Fruit fly (Drosophila melanogaster) whole organism, adult: Measurements from ENCODE around the gene Fum1.

Source experiments
- CG11617 ChIP-seq: fragments of 200-800 bp; sonication (Bioruptor generic); optimal IDR thresholded peaks from 2 replicates; lab custom pipeline; 2017; ENCODE audit warnings: mild to moderate bottlenecking, missing biosample characterization, missing genetic modification reagents, missing genetic modification characterization
- CG12768 ChIP-seq: fragments of 200-800 bp; sonication (Bioruptor generic); optimal IDR thresholded peaks from 2 replicates; lab custom pipeline; 2017; ENCODE audit warnings: missing biosample characterization, missing genetic modification characterization, mild to moderate bottlenecking, moderate library complexity, missing genetic modification reagents
- CG14711 ChIP-seq: fragments of 200-800 bp; sonication (Bioruptor generic); optimal IDR thresholded peaks from 2 replicates; lab custom pipeline; 2018; ENCODE audit warnings: missing biosample characterization, mild to moderate bottlenecking, missing genetic modification characterization, moderate library complexity
- CG1620 ChIP-seq: fragments of 200-800 bp; sonication (Bioruptor generic); optimal IDR thresholded peaks from 2 replicates; lab custom pipeline; 2016; ENCODE audit warnings: missing biosample characterization, missing genetic modification characterization
- CG5204 ChIP-seq: fragments of 200-800 bp; sonication (Bioruptor generic); optimal IDR thresholded peaks from 2 replicates; lab custom pipeline; 2016; ENCODE audit warnings: missing biosample characterization, missing genetic modification characterization
- CG7045 ChIP-seq: fragments of 200-800 bp; sonication (Bioruptor generic); optimal IDR thresholded peaks from 2 replicates; lab custom pipeline; 2017; ENCODE audit warnings: missing biosample characterization, mild to moderate bottlenecking, missing genetic modification characterization
- Crg-1 ChIP-seq: fragments of 200-800 bp; sonication (Bioruptor generic); optimal IDR thresholded peaks from 2 replicates; lab custom pipeline; 2016; ENCODE audit warnings: missing biosample characterization, missing genetic modification characterization
- Hr96 ChIP-seq: fragments of 200-800 bp; sonication (Bioruptor generic); optimal IDR thresholded peaks from 2 replicates; lab custom pipeline; 2016; ENCODE audit warnings: missing biosample characterization, missing genetic modification characterization
- Mnt ChIP-seq: fragments of 200-800 bp; sonication (Bioruptor generic); optimal IDR thresholded peaks from 2 replicates; lab custom pipeline; 2016; ENCODE audit warnings: missing biosample characterization, mild to moderate bottlenecking, missing genetic modification characterization
- bab1 ChIP-seq: fragments of 200-800 bp; sonication (Bioruptor generic); optimal IDR thresholded peaks from 3 replicates; lab custom pipeline; 2019; ENCODE audit warnings: missing biosample characterization, mild to moderate bottlenecking, missing genetic modification characterization, moderate library complexity
- cic ChIP-seq: fragments of 200-800 bp; sonication (Bioruptor generic); optimal IDR thresholded peaks from 2 replicates; lab custom pipeline; 2017; ENCODE audit warnings: missing biosample characterization, mild to moderate bottlenecking, missing genetic modification characterization, moderate library complexity
- kay ChIP-seq: fragments of 200-800 bp; sonication (Bioruptor generic); peaks from one replicate; lab custom pipeline; 2016; ENCODE audit warnings: missing biosample characterization, missing genetic modification characterization, borderline replicate concordance
- ovo ChIP-seq: fragments of 200-800 bp; sonication (Bioruptor generic); optimal IDR thresholded peaks from 2 replicates; lab custom pipeline; 2016; ENCODE audit warnings: missing biosample characterization, missing genetic modification characterization

DNA sequence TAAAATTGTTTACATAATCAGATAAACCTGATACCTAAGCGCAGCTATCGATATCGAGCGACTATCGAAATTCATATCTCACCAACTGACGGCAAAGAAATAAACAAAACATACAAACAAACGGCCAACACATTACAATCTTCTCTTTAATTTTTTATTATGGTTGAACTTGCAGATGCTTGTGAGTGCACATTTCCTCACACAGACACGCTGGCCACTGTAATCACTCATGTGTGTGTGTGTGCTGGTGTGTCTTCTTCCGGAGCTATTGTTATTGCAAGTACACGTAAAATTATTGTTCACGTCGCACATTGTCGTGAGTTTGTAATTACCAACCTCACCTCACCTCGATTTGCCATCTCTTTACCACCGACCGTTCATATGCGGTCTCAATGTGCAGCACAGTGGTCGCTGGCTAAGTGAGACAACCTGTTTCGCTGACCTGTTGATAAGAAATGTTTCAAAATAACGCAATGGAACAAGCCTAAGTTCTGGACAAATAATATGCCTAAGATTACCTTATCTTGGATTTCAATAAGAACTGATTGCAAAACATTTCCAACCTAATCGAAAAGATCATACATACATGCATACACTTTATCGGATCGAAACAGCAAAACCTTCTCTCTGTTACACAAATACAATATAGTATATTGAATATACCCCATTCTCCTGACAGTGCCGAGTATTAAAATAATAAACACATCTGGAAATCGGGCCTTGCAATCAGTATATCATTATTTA is 27.0 kb downstream of the Fum1 start:
- TF ChIP-seq CG1620 (GFP tag; lab: Kevin White, UChicago) (no peak), bab1 (GFP tag; lab: Kevin White, UChicago) (no peak), CG11617 (GFP tag; lab: Kevin White, UChicago) (peak; percentile 24), ovo (GFP tag; lab: Kevin White, UChicago) (no peak), CG14711 (tag; lab: Kevin White, UChicago) (peak; percentile 0), Hr96 (GFP tag; lab: Kevin White, UChicago) (peak; percentile 47), CG5204 (GFP tag; lab: Kevin White, UChicago) (no peak), kay (GFP tag; lab: Kevin White, UChicago) (no peak), Mnt (peak; percentile 33), CG7045 (peak; percentile 2), cic (GFP tag; lab: Kevin White, UChicago) (peak; percentile 66), Crg-1 (GFP tag; lab: Kevin White, UChicago) (no peak), CG12768 (GFP tag; lab: Kevin White, UChicago) (peak; percentile 13)
